Worm (Caenorhabditis elegans) whole organism, late embryonic: ENCODE results near the gene syp-2.

Experiments used
- ceh-22 ChIP-seq: sonication (generic microtip); optimal IDR thresholded peaks from 2 replicates; lab custom pipeline; 2017; ENCODE audit warnings: missing biosample characterization, missing genetic modification characterization
- elt-2 ChIP-seq: sonication (generic microtip); optimal IDR thresholded peaks from 2 replicates; lab custom pipeline; 2016; ENCODE audit warnings: missing genetic modification reagents, missing genetic modification characterization, missing compliant biosample characterization
- ets-4 ChIP-seq: sonication (generic microtip); optimal IDR thresholded peaks from 2 replicates; lab custom pipeline; 2016; ENCODE audit warnings: missing genetic modification characterization, missing compliant biosample characterization
- fkh-10 ChIP-seq: fragments of 150-350 bp; optimal IDR thresholded peaks from 2 replicates; lab custom pipeline; 2014; ENCODE audit warnings: missing biosample characterization, missing genetic modification reagents, missing genetic modification characterization
- hlh-15 ChIP-seq: sonication (generic microtip); optimal IDR thresholded peaks from 2 replicates; lab custom pipeline; 2016; ENCODE audit warnings: missing genetic modification characterization, missing compliant biosample characterization
- lin-11 ChIP-seq: fragments of 200-800 bp; sonication (Bioruptor generic); optimal IDR thresholded peaks from 2 replicates; lab custom pipeline; 2018; ENCODE audit warnings: mild to moderate bottlenecking, missing genetic modification characterization, missing compliant biosample characterization
- mec-3 ChIP-seq: sonication (generic microtip); optimal IDR thresholded peaks from 2 replicates; lab custom pipeline; 2016; ENCODE audit warnings: borderline replicate concordance, missing genetic modification characterization, missing compliant biosample characterization
- nfya-1 ChIP-seq: sonication (generic microtip); optimal IDR thresholded peaks from 2 replicates; lab custom pipeline; 2017; ENCODE audit warnings: missing genetic modification characterization, mild to moderate bottlenecking, missing compliant biosample characterization, antibody characterized with exemption, moderate library complexity
- nhr-11 ChIP-seq: fragments of 150-350 bp; optimal IDR thresholded peaks from 2 replicates; lab custom pipeline; 2014; ENCODE audit warnings: missing biosample characterization, missing genetic modification characterization
- nhr-232 ChIP-seq: sonication (generic microtip); optimal IDR thresholded peaks from 2 replicates; lab custom pipeline; 2016; ENCODE audit warnings: missing genetic modification characterization, missing compliant biosample characterization
- pat-9 ChIP-seq: fragments of 200-800 bp; sonication (Bioruptor generic); optimal IDR thresholded peaks from 2 replicates; lab custom pipeline; 2018; ENCODE audit warnings: mild to moderate bottlenecking, missing genetic modification characterization, moderate library complexity, missing compliant biosample characterization
- pha-4 ChIP-seq: fragments of 150-350 bp; optimal IDR thresholded peaks from 2 replicates; lab custom pipeline; 2018; ENCODE audit warnings: missing biosample characterization, missing genetic modification reagents, missing genetic modification characterization
- pqm-1 ChIP-seq: sonication (generic microtip); optimal IDR thresholded peaks from 2 replicates; lab custom pipeline; 2016; ENCODE audit warnings: missing genetic modification characterization, missing compliant biosample characterization
- sox-4 ChIP-seq: sonication (generic microtip); optimal IDR thresholded peaks from 2 replicates; lab custom pipeline; 2017; ENCODE audit warnings: mild to moderate bottlenecking, missing genetic modification characterization, inconsistent platforms, missing compliant biosample characterization

DNA sequence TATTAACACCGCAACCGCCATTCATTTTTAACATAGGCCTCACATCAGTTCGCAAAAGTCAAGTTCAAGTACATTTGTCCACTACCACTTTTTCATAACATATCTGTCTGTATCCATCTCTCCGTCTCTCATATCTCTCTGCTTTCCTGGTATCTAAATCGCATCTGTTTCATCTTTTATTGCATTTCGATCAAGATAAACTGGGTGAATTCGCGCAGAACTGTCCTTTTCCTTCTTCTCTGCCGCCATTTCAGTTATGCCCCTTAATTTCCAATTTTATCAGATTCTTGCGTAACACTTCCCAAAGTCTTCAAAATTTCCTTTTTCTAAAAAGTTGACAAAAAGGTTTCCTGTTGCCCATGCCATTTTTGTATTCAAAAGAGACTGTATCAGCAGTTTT, 13.0 kb upstream of the syp-2 start:
- no peak for TF ChIP-seq lin-11 (tag; lab: Kevin White, UChicago)
- no peak for TF ChIP-seq nhr-11 (tag; lab: Kevin White, UChicago)
- TF ChIP-seq sox-4 (tag; lab: Kevin White, UChicago): no peak
- no peak for TF ChIP-seq elt-2 (tag; lab: Kevin White, UChicago)
- TF ChIP-seq mec-3 (tag; lab: Kevin White, UChicago): no peak
- no peak for TF ChIP-seq pat-9 (tag; lab: Kevin White, UChicago)
- TF ChIP-seq nhr-232 (tag; lab: Kevin White, UChicago): no peak
- TF ChIP-seq ets-4 (tag; lab: Kevin White, UChicago): no peak
- TF ChIP-seq pqm-1 (tag; lab: Kevin White, UChicago): no peak
- no peak for TF ChIP-seq hlh-15 (tag; lab: Kevin White, UChicago)
- no peak for TF ChIP-seq nfya-1 (tag; lab: Kevin White, UChicago)
- no peak for TF ChIP-seq ceh-22 (tag; lab: Kevin White, UChicago)
- TF ChIP-seq pha-4 (tag; lab: Kevin White, UChicago): no peak
- no peak for TF ChIP-seq fkh-10 (GFP tag; lab: Kevin White, UChicago)
